Worm (Caenorhabditis elegans) whole organism, L4 larva: ENCODE measurements around the gene C05A2.4.

Experiments used
- F26F4.8 ChIP-seq: fragments of 200-800 bp; sonication (Bioruptor generic); conservative IDR thresholded peaks from 2 replicates; pipeline ENCODE4 v1.3.6; 2022; ENCODE audit warnings: missing genetic modification characterization, missing compliant biosample characterization
- F49E8.2 ChIP-seq: sonication (generic microtip); optimal IDR thresholded peaks from 2 replicates; lab custom pipeline; 2016; ENCODE audit warnings: missing compliant biosample characterization, mild to moderate bottlenecking, missing genetic modification characterization, borderline replicate concordance
- R02D3.7 ChIP-seq: fragments of 150-350 bp; sonication (generic microtip); optimal IDR thresholded peaks from 3 replicates; lab custom pipeline; 2014; ENCODE audit warnings: missing biosample characterization, missing genetic modification characterization
- Y105C5A.15 ChIP-seq: fragments of 200-800 bp; sonication (Bioruptor generic); IDR thresholded peaks from 2 replicates; pipeline ENCODE4 v1.3.6; 2022; ENCODE audit warnings: missing genetic modification characterization, missing compliant biosample characterization
- Y48G9A.11 ChIP-seq: fragments of 200-800 bp; sonication (Bioruptor generic); IDR thresholded peaks from 2 replicates; pipeline ENCODE4 v1.3.6; 2022; ENCODE audit warnings: missing genetic modification reagents, missing genetic modification characterization, missing compliant biosample characterization
- Y5F2A.4 ChIP-seq: fragments of 200-800 bp; sonication (Bioruptor generic); optimal IDR thresholded peaks from 2 replicates; lab custom pipeline; 2018; ENCODE audit warnings: mild to moderate bottlenecking, missing genetic modification characterization, missing compliant biosample characterization
- Y75B8A.6 ChIP-seq: fragments of 200-800 bp; sonication (Bioruptor generic); IDR thresholded peaks from 2 replicates; pipeline ENCODE4 v1.3.6; 2022; ENCODE audit warnings: missing genetic modification reagents, missing genetic modification characterization, missing compliant biosample characterization
- ZK337.2 ChIP-seq: fragments of 200-800 bp; sonication (Bioruptor generic); IDR thresholded peaks from 2 replicates; pipeline ENCODE4 v1.3.6; 2022; ENCODE audit warnings: missing genetic modification reagents, missing genetic modification characterization, missing compliant biosample characterization
- aha-1 ChIP-seq: fragments of 150-350 bp; peaks from one replicate; lab custom pipeline; 2014; ENCODE audit warnings: missing biosample characterization, missing genetic modification characterization
- ceh-20 ChIP-seq: fragments of 200-800 bp; sonication (Bioruptor generic); IDR thresholded peaks from 2 replicates; pipeline ENCODE4 v1.3.6; 2022; ENCODE audit warnings: missing genetic modification reagents, missing genetic modification characterization, missing compliant biosample characterization
- ceh-28 ChIP-seq: fragments of 150-350 bp; optimal IDR thresholded peaks from 2 replicates; lab custom pipeline; 2014; ENCODE audit warnings: missing biosample characterization, missing genetic modification reagents, missing genetic modification characterization
- cey-2 ChIP-seq: sonication (generic microtip); optimal IDR thresholded peaks from 3 replicates; lab custom pipeline; 2017; ENCODE audit warnings: missing genetic modification characterization, mild to moderate bottlenecking, missing compliant biosample characterization, antibody characterized with exemption, borderline replicate concordance; ENCODE audit not compliant: insufficient read depth
- ctbp-1 ChIP-seq: fragments of 200-800 bp; sonication (Bioruptor generic); IDR thresholded peaks from 2 replicates; pipeline ENCODE4 v1.3.6; 2022; ENCODE audit warnings: missing genetic modification reagents, missing genetic modification characterization, missing compliant biosample characterization
- daf-19 ChIP-seq: fragments of 200-800 bp; sonication (Bioruptor generic); conservative IDR thresholded peaks from 2 replicates; pipeline ENCODE4 v1.3.6; 2022; ENCODE audit warnings: missing genetic modification characterization, missing compliant biosample characterization
- dmd-6 ChIP-seq: fragments of 200-800 bp; sonication (Bioruptor generic); IDR thresholded peaks from 2 replicates; pipeline ENCODE4 v1.3.6; 2022; ENCODE audit warnings: missing genetic modification reagents, missing genetic modification characterization, missing compliant biosample characterization
- egl-43 ChIP-seq: fragments of 200-800 bp; sonication (Bioruptor generic); IDR thresholded peaks from 2 replicates; pipeline ENCODE4 v1.3.6; 2022; ENCODE audit warnings: missing genetic modification reagents, missing genetic modification characterization, missing compliant biosample characterization
- fos-1 ChIP-seq: fragments of 150-350 bp; optimal IDR thresholded peaks from 2 replicates; lab custom pipeline; 2014; ENCODE audit warnings: missing biosample characterization, missing genetic modification characterization
- hlh-30 ChIP-seq: sonication (generic microtip); optimal IDR thresholded peaks from 2 replicates; lab custom pipeline; 2017; ENCODE audit warnings: antibody characterized with exemption, mild to moderate bottlenecking, missing genetic modification characterization, missing compliant biosample characterization; ENCODE audit not compliant: insufficient read depth
- hmg-1.1 ChIP-seq: fragments of 200-800 bp; sonication (Bioruptor generic); IDR thresholded peaks from 2 replicates; pipeline ENCODE4 v1.3.6; 2022; ENCODE audit warnings: missing genetic modification reagents, missing genetic modification characterization, missing compliant biosample characterization
- jun-1 ChIP-seq: fragments of 150-350 bp; optimal IDR thresholded peaks from 2 replicates; lab custom pipeline; 2014; ENCODE audit warnings: missing biosample characterization, missing genetic modification reagents, missing genetic modification characterization
- lin-13 ChIP-seq: fragments of 150-350 bp; optimal IDR thresholded peaks from 2 replicates; lab custom pipeline; 2014; ENCODE audit warnings: missing biosample characterization, missing genetic modification reagents, missing genetic modification characterization
- lin-29 ChIP-seq: fragments of 200-800 bp; sonication (Bioruptor generic); IDR thresholded peaks from 2 replicates; pipeline ENCODE4 v1.3.6; 2022; ENCODE audit warnings: missing genetic modification reagents, missing genetic modification characterization, missing compliant biosample characterization
- lin-38 ChIP-seq: fragments of 200-800 bp; sonication (Bioruptor generic); IDR thresholded peaks from 2 replicates; pipeline ENCODE4 v1.3.6; 2022; ENCODE audit warnings: missing genetic modification reagents, missing genetic modification characterization, missing compliant biosample characterization
- madf-9 ChIP-seq: fragments of 200-800 bp; sonication (Bioruptor generic); conservative IDR thresholded peaks from 2 replicates; pipeline ENCODE4 v1.3.6; 2022; ENCODE audit warnings: missing genetic modification reagents, missing genetic modification characterization, missing compliant biosample characterization
- mdt-29 ChIP-seq: fragments of 200-800 bp; sonication (Bioruptor generic); IDR thresholded peaks from 2 replicates; pipeline ENCODE4 v1.3.6; 2022; ENCODE audit warnings: missing genetic modification reagents, missing genetic modification characterization, missing compliant biosample characterization
- mes-2 ChIP-seq: sonication (generic microtip); optimal IDR thresholded peaks from 2 replicates; lab custom pipeline; 2016; ENCODE audit warnings: missing genotype, mild to moderate bottlenecking, missing genetic modification characterization, missing compliant biosample characterization; ENCODE audit not compliant: poor library complexity, severe bottlenecking
- mxl-2 ChIP-seq: fragments of 200-800 bp; sonication (Bioruptor generic); conservative IDR thresholded peaks from 2 replicates; pipeline ENCODE4 v1.3.6; 2022; ENCODE audit warnings: missing genetic modification reagents, missing genetic modification characterization, missing compliant biosample characterization
- mxl-3 ChIP-seq: fragments of 200-800 bp; sonication (Bioruptor generic); optimal IDR thresholded peaks from 2 replicates; lab custom pipeline; 2018; ENCODE audit warnings: mild to moderate bottlenecking, missing genetic modification characterization, missing compliant biosample characterization
- nhr-10 ChIP-seq: fragments of 150-350 bp; optimal IDR thresholded peaks from 2 replicates; lab custom pipeline; 2014; ENCODE audit warnings: missing biosample characterization, missing genetic modification characterization
- nhr-48 ChIP-seq: sonication (generic microtip); optimal IDR thresholded peaks from 2 replicates; lab custom pipeline; 2016; ENCODE audit warnings: mild to moderate bottlenecking, missing genetic modification characterization, missing compliant biosample characterization
- nhr-76 ChIP-seq: fragments of 150-350 bp; optimal IDR thresholded peaks from 2 replicates; lab custom pipeline; 2014; ENCODE audit warnings: missing biosample characterization, missing genetic modification characterization
- nhr-77 ChIP-seq: fragments of 150-350 bp; optimal IDR thresholded peaks from 2 replicates; lab custom pipeline; 2014; ENCODE audit warnings: missing biosample characterization, missing genetic modification characterization
- php-3 ChIP-seq: fragments of 200-800 bp; sonication (Bioruptor generic); IDR thresholded peaks from 2 replicates; pipeline ENCODE4 v1.3.6; 2022; ENCODE audit warnings: missing genetic modification reagents, missing genetic modification characterization, missing compliant biosample characterization
- rbr-2 ChIP-seq: sonication (generic microtip); optimal IDR thresholded peaks from 2 replicates; lab custom pipeline; 2016; ENCODE audit warnings: missing genotype, missing genetic modification characterization, missing compliant biosample characterization
- saeg-2 ChIP-seq: fragments of 200-800 bp; sonication (Bioruptor generic); IDR thresholded peaks from 2 replicates; pipeline ENCODE4 v1.3.6; 2022; ENCODE audit warnings: missing genetic modification reagents, missing genetic modification characterization, missing compliant biosample characterization
- sdz-12 ChIP-seq: fragments of 200-800 bp; sonication (Bioruptor generic); optimal IDR thresholded peaks from 2 replicates; lab custom pipeline; 2018; ENCODE audit warnings: mild to moderate bottlenecking, missing genetic modification characterization, missing compliant biosample characterization
- set-16 ChIP-seq: fragments of 200-800 bp; sonication (Bioruptor generic); IDR thresholded peaks from 2 replicates; pipeline ENCODE4 v1.3.6; 2022; ENCODE audit warnings: missing genetic modification reagents, missing genetic modification characterization, missing compliant biosample characterization
- snpc-1.2 ChIP-seq: fragments of 200-800 bp; sonication (Bioruptor generic); IDR thresholded peaks from 2 replicates; pipeline ENCODE4 v1.3.6; 2022; ENCODE audit warnings: missing genetic modification reagents, missing genetic modification characterization, missing compliant biosample characterization
- snpc-4 ChIP-seq: fragments of 150-350 bp; optimal IDR thresholded peaks from 2 replicates; lab custom pipeline; 2014; ENCODE audit warnings: missing biosample characterization, missing genetic modification characterization
- spr-1 ChIP-seq: sonication (generic microtip); optimal IDR thresholded peaks from 2 replicates; lab custom pipeline; 2016; ENCODE audit warnings: mild to moderate bottlenecking, missing genetic modification characterization, missing compliant biosample characterization
- tra-1 ChIP-seq: fragments of 200-800 bp; sonication (Bioruptor generic); IDR thresholded peaks from 2 replicates; pipeline ENCODE4 v1.3.6; 2022; ENCODE audit warnings: missing genetic modification reagents, missing genetic modification characterization, missing compliant biosample characterization
- unc-39 ChIP-seq: sonication (generic microtip); optimal IDR thresholded peaks from 2 replicates; lab custom pipeline; 2017; ENCODE audit warnings: missing biosample characterization, missing genetic modification characterization
- unc-62 ChIP-seq, 3 experiments: fragments of 150-350 bp in 1 of 3; sonication (generic microtip); optimal IDR thresholded peaks in 2 of 3; peaks in 1 of 3; 1 replicate in 1 of 3; 2 replicates in 2 of 3; lab custom pipeline; 2014 to 2017; ENCODE audit warnings: missing biosample characterization in 3 of 3, missing genetic modification characterization in 3 of 3, missing genetic modification reagents in 3 of 3, missing genotype in 1 of 3
- vab-7 ChIP-seq: fragments of 200-800 bp; sonication (Bioruptor generic); IDR thresholded peaks from 2 replicates; pipeline ENCODE4 v1.3.6; 2022; ENCODE audit warnings: missing genetic modification reagents, missing genetic modification characterization, missing compliant biosample characterization
- zag-1 ChIP-seq: fragments of 150-350 bp; optimal IDR thresholded peaks from 2 replicates; lab custom pipeline; 2014; ENCODE audit warnings: missing biosample characterization, missing genetic modification characterization
- zfp-2 ChIP-seq: sonication (generic microtip); optimal IDR thresholded peaks from 2 replicates; lab custom pipeline; 2016; ENCODE audit warnings: mild to moderate bottlenecking, missing genetic modification characterization, missing compliant biosample characterization
- zfp-3 ChIP-seq: fragments of 200-800 bp; sonication (Bioruptor generic); conservative IDR thresholded peaks from 2 replicates; pipeline ENCODE4 v1.3.6; 2022; ENCODE audit warnings: missing genetic modification reagents, missing genetic modification characterization, missing compliant biosample characterization
- zip-2 ChIP-seq: fragments of 150-350 bp; optimal IDR thresholded peaks from 2 replicates; lab custom pipeline; 2014; ENCODE audit warnings: missing biosample characterization, missing genetic modification characterization

Gene C05A2.4

DNA sequence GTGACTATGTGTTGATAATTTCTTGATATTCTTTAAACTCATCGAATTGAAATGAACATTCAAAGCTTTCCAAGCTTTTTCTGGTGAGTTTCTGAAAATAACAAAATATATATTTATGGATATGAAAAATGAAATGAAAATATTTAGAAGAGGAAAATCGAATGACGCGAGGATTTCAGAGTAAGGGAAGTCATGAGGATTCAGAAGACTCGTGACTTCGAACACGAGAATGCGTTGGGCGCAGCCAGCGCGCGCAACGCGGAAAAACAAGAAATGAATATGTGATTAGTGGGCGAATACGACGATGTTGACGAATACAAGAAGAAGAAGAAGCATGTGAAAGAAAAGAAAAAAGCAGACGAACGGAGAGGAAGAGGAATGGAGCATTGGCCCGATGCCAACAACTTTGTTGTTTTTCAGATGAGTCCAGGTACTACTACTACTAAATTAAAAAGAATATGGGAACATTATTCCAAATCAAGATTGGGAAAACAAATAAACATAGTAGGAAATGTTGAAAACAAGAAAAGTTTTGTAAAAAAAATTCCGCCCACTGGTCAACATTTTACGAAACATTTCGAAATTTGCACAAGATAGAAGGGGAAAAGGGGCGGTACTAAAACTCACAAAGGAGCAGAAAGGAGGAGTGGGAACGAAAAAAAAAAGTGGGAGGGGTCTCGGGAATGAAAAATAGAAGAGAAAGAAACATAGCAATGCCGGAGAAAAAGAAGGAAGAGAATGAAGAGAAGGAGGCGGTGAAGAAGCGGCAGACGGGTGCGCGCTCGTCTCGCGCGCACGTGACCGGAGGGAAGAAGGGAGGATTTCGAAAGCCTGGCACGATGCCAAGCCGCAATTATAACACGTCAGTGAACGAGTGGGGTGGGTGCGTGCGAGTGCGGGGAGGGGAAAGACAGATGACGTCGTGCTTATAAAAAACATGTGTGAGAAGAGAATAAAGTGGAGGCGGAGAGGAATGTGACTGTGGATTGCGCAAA is 20.2 kb downstream of the C05A2.4 start (continued):
- peak; percentile 98 for TF ChIP-seq hlh-30 (tag; lab: Kevin White, UChicago)
- peak; percentile 15 for TF ChIP-seq zag-1
- TF ChIP-seq nhr-77 (tag; lab: Kevin White, UChicago), result peak; percentile 77
- peak; percentile 96 for TF ChIP-seq nhr-48 (tag; lab: Kevin White, UChicago)
- TF ChIP-seq ctbp-1 (GFP tag; lab: Robert Waterston, UW), result peak; percentile 99
- TF ChIP-seq rbr-2, result peak; percentile 79
- TF ChIP-seq Y5F2A.4 (GFP tag; lab: Kevin White, UChicago), result no peak
- TF ChIP-seq saeg-2, result peak; percentile 92
- peak; percentile 94 for TF ChIP-seq hmg-1.1 (GFP tag; lab: Robert Waterston, UW)
- TF ChIP-seq unc-62 (GFP tag; optimal IDR thresholded peaks at IDR 0.05 in 1 of 2; lab: Kevin White, UChicago), result peak in 1 of 2 experiments; percentile 100
- no peak for TF ChIP-seq unc-62 (tag; optimal IDR thresholded peaks at IDR 0.05; lab: Kevin White, UChicago)
- peak; percentile 47 for TF ChIP-seq zip-2 (tag; lab: Kevin White, UChicago)
- peak; percentile 65 for TF ChIP-seq snpc-4 (tag; lab: Kevin White, UChicago)
- TF ChIP-seq R02D3.7, result no peak
- no peak for TF ChIP-seq Y48G9A.11
- TF ChIP-seq lin-38, result peak; percentile 71
- TF ChIP-seq F49E8.2, result no peak
- peak; percentile 99 for TF ChIP-seq ceh-20 (GFP tag; lab: Robert Waterston, UW)
- no peak for TF ChIP-seq nhr-76 (tag; lab: Kevin White, UChicago)
- peak; percentile 95 for TF ChIP-seq mxl-3 (GFP tag; lab: Kevin White, UChicago)
- TF ChIP-seq lin-29 (GFP tag; lab: Robert Waterston, UW), result peak; percentile 87
- TF ChIP-seq egl-43 (GFP tag; lab: Robert Waterston, UW), result peak; percentile 97
- peak; percentile 100 for TF ChIP-seq set-16 (GFP tag; lab: Robert Waterston, UW)
- no peak for TF ChIP-seq Y105C5A.15 (GFP tag; lab: Robert Waterston, UW)
- TF ChIP-seq ceh-28 (tag; lab: Kevin White, UChicago), result no peak
- peak; percentile 100 for TF ChIP-seq aha-1
- TF ChIP-seq madf-9 (GFP tag; lab: Robert Waterston, UW), result peak; percentile 89
- no peak for TF ChIP-seq snpc-1.2
- TF ChIP-seq fos-1 (tag; lab: Kevin White, UChicago), result no peak
- no peak for TF ChIP-seq unc-39 (tag; lab: Kevin White, UChicago)
- TF ChIP-seq Y75B8A.6 (GFP tag; lab: Robert Waterston, UW), result no peak
- peak; percentile 29 for TF ChIP-seq spr-1 (tag; lab: Kevin White, UChicago)
- peak; percentile 66; the same call in 1 of the 2 replicates for TF ChIP-seq zfp-3 (GFP tag; lab: Robert Waterston, UW)
- TF ChIP-seq F26F4.8 (GFP tag; lab: Robert Waterston, UW), result no peak
- TF ChIP-seq sdz-12 (GFP tag; lab: Kevin White, UChicago), result no peak
- TF ChIP-seq zfp-2 (tag; lab: Kevin White, UChicago), result peak; percentile 46
- peak; percentile 76 for TF ChIP-seq php-3 (GFP tag; lab: Robert Waterston, UW)
- peak; percentile 46 for TF ChIP-seq lin-13 (GFP tag; lab: Kevin White, UChicago)
- TF ChIP-seq nhr-10 (tag; lab: Kevin White, UChicago), result peak; percentile 27
- TF ChIP-seq mdt-29 (GFP tag; lab: Robert Waterston, UW), result peak; percentile 69
- TF ChIP-seq mxl-2 (GFP tag; lab: Robert Waterston, UW), result peak; percentile 86
- TF ChIP-seq mes-2 (tag; lab: Kevin White, UChicago), result peak; percentile 44
- peak; percentile 95 for TF ChIP-seq tra-1
- peak; percentile 31 for TF ChIP-seq jun-1 (tag; lab: Kevin White, UChicago)
- peak; percentile 98 for TF ChIP-seq dmd-6 (GFP tag; lab: Robert Waterston, UW)
- TF ChIP-seq vab-7 (GFP tag; lab: Robert Waterston, UW), result peak; percentile 90
- peak; percentile 66; the same call in 1 of the 2 replicates for TF ChIP-seq daf-19
- TF ChIP-seq ZK337.2, result peak; percentile 66
- no peak for TF ChIP-seq cey-2 (tag; lab: Kevin White, UChicago)
